Worm (Caenorhabditis elegans) whole organism, young adult: ENCODE measurements around the gene egl-26.

Experiments used
- dpl-1 ChIP-seq: fragments of 150-350 bp; optimal IDR thresholded peaks from 2 replicates; lab custom pipeline; 2014; ENCODE audit warnings: missing biosample characterization, missing genetic modification reagents, missing genetic modification characterization
- lsy-27 ChIP-seq: sonication (generic microtip); optimal IDR thresholded peaks from 2 replicates; lab custom pipeline; 2017; ENCODE audit warnings: missing genetic modification characterization, mild to moderate bottlenecking, missing compliant biosample characterization, antibody characterized with exemption, missing genotype, borderline replicate concordance; ENCODE audit not compliant: insufficient read depth
- snpc-4 ChIP-seq, 5 experiments: fragments of 150-350 bp in 1 of 5; sonication (generic microtip) in 4 of 5; optimal IDR thresholded peaks; 2 replicates each; lab custom pipeline; 2014 to 2018; ENCODE audit warnings: missing genetic modification characterization in 5 of 5, missing biosample characterization in 3 of 5, antibody characterized with exemption in 2 of 5, mild to moderate bottlenecking in 2 of 5, missing compliant biosample characterization in 2 of 5, missing genotype in 2 of 5, moderate library complexity in 2 of 5, missing genetic modification reagents in 1 of 5

DNA sequence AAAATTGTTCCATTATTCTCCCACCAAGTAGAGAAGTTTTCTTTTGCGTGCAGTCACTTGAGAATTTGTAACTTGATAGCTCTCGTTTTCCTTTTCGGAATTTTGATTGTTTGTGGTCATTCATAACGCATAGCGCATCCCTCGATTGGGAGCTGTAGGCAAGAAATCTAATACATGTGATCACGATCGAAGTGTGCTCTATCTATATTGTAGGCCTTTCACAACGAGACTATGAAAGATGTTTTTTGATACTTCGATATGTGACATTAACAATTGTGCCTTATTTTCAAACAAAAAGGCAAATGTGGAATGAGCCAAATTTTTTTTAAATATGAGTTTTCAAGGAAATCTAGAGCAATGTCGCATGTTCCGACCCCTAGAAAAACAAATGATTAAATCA, 6.4 kb downstream of the egl-26 start:
- TF ChIP-seq lsy-27 (tag; lab: Kevin White, UChicago) (no peak), snpc-4 (GFP tag; optimal IDR thresholded peaks at IDR 0.05; lab: Kevin White, UChicago) (no peak), snpc-4 (tag; optimal IDR thresholded peaks at IDR 0.05; lab: Kevin White, UChicago) (no peak), dpl-1 (GFP tag; lab: Kevin White, UChicago) (no peak)
